Worm (Caenorhabditis elegans) whole organism, L4 larva: ENCODE measurements around the gene elt-4.

Experiments
- D1046.2 ChIP-seq: fragments of 200-800 bp; sonication (Bioruptor generic); IDR thresholded peaks from 2 replicates; pipeline ENCODE4 v1.3.6; 2022; ENCODE audit warnings: missing genetic modification characterization, missing compliant biosample characterization
- F10B5.3 ChIP-seq: sonication (generic microtip); optimal IDR thresholded peaks from 2 replicates; lab custom pipeline; 2016; ENCODE audit warnings: mild to moderate bottlenecking, missing genetic modification characterization, missing compliant biosample characterization
- F49E8.2 ChIP-seq: sonication (generic microtip); optimal IDR thresholded peaks from 2 replicates; lab custom pipeline; 2016; ENCODE audit warnings: missing compliant biosample characterization, mild to moderate bottlenecking, missing genetic modification characterization, borderline replicate concordance
- R02D3.7 ChIP-seq: fragments of 150-350 bp; sonication (generic microtip); optimal IDR thresholded peaks from 3 replicates; lab custom pipeline; 2014; ENCODE audit warnings: missing biosample characterization, missing genetic modification characterization
- T20F7.1 ChIP-seq: fragments of 200-800 bp; sonication (Bioruptor generic); optimal IDR thresholded peaks from 2 replicates; lab custom pipeline; 2018; ENCODE audit warnings: mild to moderate bottlenecking, missing genetic modification characterization, missing compliant biosample characterization
- Y105C5A.15 ChIP-seq: fragments of 200-800 bp; sonication (Bioruptor generic); IDR thresholded peaks from 2 replicates; pipeline ENCODE4 v1.3.6; 2022; ENCODE audit warnings: missing genetic modification characterization, missing compliant biosample characterization
- Y5F2A.4 ChIP-seq: fragments of 200-800 bp; sonication (Bioruptor generic); optimal IDR thresholded peaks from 2 replicates; lab custom pipeline; 2018; ENCODE audit warnings: mild to moderate bottlenecking, missing genetic modification characterization, missing compliant biosample characterization
- Y75B8A.6 ChIP-seq: fragments of 200-800 bp; sonication (Bioruptor generic); IDR thresholded peaks from 2 replicates; pipeline ENCODE4 v1.3.6; 2022; ENCODE audit warnings: missing genetic modification reagents, missing genetic modification characterization, missing compliant biosample characterization
- aha-1 ChIP-seq: fragments of 150-350 bp; peaks from one replicate; lab custom pipeline; 2014; ENCODE audit warnings: missing biosample characterization, missing genetic modification characterization
- aly-2 ChIP-seq: sonication (generic microtip); optimal IDR thresholded peaks from 2 replicates; lab custom pipeline; 2018; ENCODE audit warnings: missing biosample characterization, missing genetic modification characterization
- ceh-32 ChIP-seq: sonication (generic microtip); optimal IDR thresholded peaks from 2 replicates; lab custom pipeline; 2016; ENCODE audit warnings: mild to moderate bottlenecking, missing genetic modification characterization, missing compliant biosample characterization; ENCODE audit not compliant: poor library complexity
- ceh-62 ChIP-seq: sonication (generic microtip); optimal IDR thresholded peaks from 2 replicates; lab custom pipeline; 2017; ENCODE audit warnings: missing biosample characterization, missing genetic modification characterization
- cey-2 ChIP-seq: sonication (generic microtip); optimal IDR thresholded peaks from 3 replicates; lab custom pipeline; 2017; ENCODE audit warnings: missing genetic modification characterization, mild to moderate bottlenecking, missing compliant biosample characterization, antibody characterized with exemption, borderline replicate concordance; ENCODE audit not compliant: insufficient read depth
- daf-16 ChIP-seq, 3 experiments: sonication (generic microtip); optimal IDR thresholded peaks; 2 replicates each; lab custom pipeline; 2016 to 2017; ENCODE audit warnings: missing genetic modification characterization in 3 of 3, missing genetic modification reagents in 3 of 3, mild to moderate bottlenecking in 2 of 3, missing compliant biosample characterization in 2 of 3, missing biosample characterization in 1 of 3, moderate library complexity in 1 of 3
- daf-8 ChIP-seq: fragments of 200-800 bp; sonication (Bioruptor generic); IDR thresholded peaks from 2 replicates; pipeline ENCODE4 v1.3.6; 2022; ENCODE audit warnings: missing genetic modification characterization, missing compliant biosample characterization
- dmd-6 ChIP-seq: fragments of 200-800 bp; sonication (Bioruptor generic); IDR thresholded peaks from 2 replicates; pipeline ENCODE4 v1.3.6; 2022; ENCODE audit warnings: missing genetic modification reagents, missing genetic modification characterization, missing compliant biosample characterization
- dmd-8 ChIP-seq: fragments of 200-800 bp; sonication (Bioruptor generic); IDR thresholded peaks from 2 replicates; pipeline ENCODE4 v1.3.6; 2022; ENCODE audit warnings: missing genetic modification characterization, missing compliant biosample characterization
- dve-1 ChIP-seq: sonication (generic microtip); optimal IDR thresholded peaks from 2 replicates; lab custom pipeline; 2017; ENCODE audit warnings: antibody characterized with exemption, mild to moderate bottlenecking, missing genetic modification characterization, missing compliant biosample characterization; ENCODE audit not compliant: insufficient read depth
- hlh-11 ChIP-seq: fragments of 200-800 bp; sonication (Bioruptor generic); optimal IDR thresholded peaks from 2 replicates; lab custom pipeline; 2018; ENCODE audit warnings: mild to moderate bottlenecking, missing genetic modification characterization, missing compliant biosample characterization
- hmg-1.1 ChIP-seq: fragments of 200-800 bp; sonication (Bioruptor generic); IDR thresholded peaks from 2 replicates; pipeline ENCODE4 v1.3.6; 2022; ENCODE audit warnings: missing genetic modification reagents, missing genetic modification characterization, missing compliant biosample characterization
- lin-13 ChIP-seq: fragments of 150-350 bp; optimal IDR thresholded peaks from 2 replicates; lab custom pipeline; 2014; ENCODE audit warnings: missing biosample characterization, missing genetic modification reagents, missing genetic modification characterization
- lin-15B ChIP-seq: fragments of 150-350 bp; sonication (generic microtip); optimal IDR thresholded peaks from 3 replicates; lab custom pipeline; 2014; ENCODE audit warnings: missing biosample characterization, missing genetic modification characterization
- mxl-3 ChIP-seq: fragments of 200-800 bp; sonication (Bioruptor generic); optimal IDR thresholded peaks from 2 replicates; lab custom pipeline; 2018; ENCODE audit warnings: mild to moderate bottlenecking, missing genetic modification characterization, missing compliant biosample characterization
- nhr-11 ChIP-seq: fragments of 150-350 bp; optimal IDR thresholded peaks from 2 replicates; lab custom pipeline; 2014; ENCODE audit warnings: missing biosample characterization, missing genetic modification characterization
- nhr-111 ChIP-seq: fragments of 200-800 bp; sonication (Bioruptor generic); optimal IDR thresholded peaks from 2 replicates; lab custom pipeline; 2018; ENCODE audit warnings: mild to moderate bottlenecking, missing genetic modification characterization, missing compliant biosample characterization
- nhr-25 ChIP-seq: sonication (generic microtip); optimal IDR thresholded peaks from 2 replicates; lab custom pipeline; 2017; ENCODE audit warnings: missing genetic modification characterization, mild to moderate bottlenecking, missing compliant biosample characterization, antibody characterized with exemption, moderate library complexity, borderline replicate concordance; ENCODE audit not compliant: insufficient read depth
- nhr-41 ChIP-seq: fragments of 200-800 bp; sonication (Bioruptor generic); IDR thresholded peaks from 2 replicates; pipeline ENCODE4 v1.3.6; 2022; ENCODE audit warnings: missing genetic modification reagents, missing genetic modification characterization, missing compliant biosample characterization
- nhr-42 ChIP-seq: fragments of 200-800 bp; sonication (Bioruptor generic); IDR thresholded peaks from 2 replicates; pipeline ENCODE4 v1.3.6; 2022; ENCODE audit warnings: missing genetic modification characterization, missing compliant biosample characterization
- pqm-1 ChIP-seq: sonication (generic microtip); optimal IDR thresholded peaks from 2 replicates; lab custom pipeline; 2017; ENCODE audit warnings: missing biosample characterization, missing genetic modification characterization
- saeg-2 ChIP-seq: fragments of 200-800 bp; sonication (Bioruptor generic); IDR thresholded peaks from 2 replicates; pipeline ENCODE4 v1.3.6; 2022; ENCODE audit warnings: missing genetic modification reagents, missing genetic modification characterization, missing compliant biosample characterization
- set-16 ChIP-seq: fragments of 200-800 bp; sonication (Bioruptor generic); IDR thresholded peaks from 2 replicates; pipeline ENCODE4 v1.3.6; 2022; ENCODE audit warnings: missing genetic modification reagents, missing genetic modification characterization, missing compliant biosample characterization
- snpc-1.2 ChIP-seq: fragments of 200-800 bp; sonication (Bioruptor generic); IDR thresholded peaks from 2 replicates; pipeline ENCODE4 v1.3.6; 2022; ENCODE audit warnings: missing genetic modification reagents, missing genetic modification characterization, missing compliant biosample characterization
- unc-130 ChIP-seq: sonication (generic microtip); optimal IDR thresholded peaks from 2 replicates; lab custom pipeline; 2016; ENCODE audit warnings: missing genetic modification reagents, missing genetic modification characterization, missing compliant biosample characterization
- zfp-3 ChIP-seq: fragments of 200-800 bp; sonication (Bioruptor generic); conservative IDR thresholded peaks from 2 replicates; pipeline ENCODE4 v1.3.6; 2022; ENCODE audit warnings: missing genetic modification reagents, missing genetic modification characterization, missing compliant biosample characterization
- zip-11 ChIP-seq: fragments of 200-800 bp; sonication (Bioruptor generic); IDR thresholded peaks from 2 replicates; pipeline ENCODE4 v1.3.6; 2022; ENCODE audit warnings: missing genetic modification characterization, missing compliant biosample characterization
- ztf-7 ChIP-seq: fragments of 150-350 bp; optimal IDR thresholded peaks from 2 replicates; lab custom pipeline; 2014; ENCODE audit warnings: missing biosample characterization, missing genetic modification characterization

elt-4 gene

ce11 chrX:10474998-10475577 lies at the start of gene elt-4:
Gene elt-4, plus strand, starts transcription at chrX:10475527.
- TF ChIP-seq D1046.2, result no peak
- TF ChIP-seq pqm-1, result peak; percentile 78
- TF ChIP-seq lin-13 (GFP tag; lab: Kevin White, UChicago), result no peak
- no peak for TF ChIP-seq nhr-111 (GFP tag; lab: Kevin White, UChicago)
- no peak for TF ChIP-seq aha-1
- no peak for TF ChIP-seq F10B5.3 (tag; lab: Kevin White, UChicago)
- TF ChIP-seq T20F7.1 (GFP tag; lab: Kevin White, UChicago), result no peak
- TF ChIP-seq daf-16 (GFP tag; optimal IDR thresholded peaks at IDR 0.05; lab: Kevin White, UChicago), result peak in 1 of 2 experiments; percentile 3
- peak; percentile 49 for TF ChIP-seq daf-16 (tag; optimal IDR thresholded peaks at IDR 0.05; lab: Kevin White, UChicago)
- TF ChIP-seq hlh-11 (tag; lab: Kevin White, UChicago), result no peak
- TF ChIP-seq dve-1, result peak; percentile 55
- no peak for TF ChIP-seq ceh-62 (tag; lab: Kevin White, UChicago)
- TF ChIP-seq ztf-7, result no peak
- no peak for TF ChIP-seq set-16 (GFP tag; lab: Robert Waterston, UW)
- TF ChIP-seq mxl-3 (GFP tag; lab: Kevin White, UChicago), result no peak
- TF ChIP-seq unc-130 (GFP tag; lab: Kevin White, UChicago), result no peak
- no peak for TF ChIP-seq zfp-3 (GFP tag; lab: Robert Waterston, UW)
- TF ChIP-seq dmd-6, result no peak

- TF ChIP-seq unc-130 (GFP tag; lab: Kevin White, UChicago) (no peak), hlh-11 (tag; lab: Kevin White, UChicago) (no peak), set-16 (GFP tag; lab: Robert Waterston, UW) (no peak), D1046.2 (no peak), dmd-8 (GFP tag; lab: Robert Waterston, UW) (no peak), snpc-1.2 (GFP tag; lab: Robert Waterston, UW) (no peak), Y105C5A.15 (GFP tag; lab: Robert Waterston, UW) (no peak), daf-8 (no peak), R02D3.7 (tag; lab: Kevin White, UChicago) (no peak), cey-2 (tag; lab: Kevin White, UChicago) (no peak), lin-15B (tag; lab: Kevin White, UChicago) (no peak), nhr-41 (GFP tag; lab: Robert Waterston, UW) (no peak), aly-2 (tag; lab: Kevin White, UChicago) (no peak), F49E8.2 (tag; lab: Kevin White, UChicago) (no peak), nhr-111 (GFP tag; lab: Kevin White, UChicago) (no peak), nhr-42 (GFP tag; lab: Robert Waterston, UW) (no peak), nhr-11 (no peak), Y5F2A.4 (no peak), saeg-2 (GFP tag; lab: Robert Waterston, UW) (no peak), zip-11 (GFP tag; lab: Robert Waterston, UW) (no peak)
Observed at ce11 chrX:10428109-10428508, 47.2 kb upstream of the elt-4 start.

- TF ChIP-seq ceh-32 (tag; lab: Kevin White, UChicago) (no peak), daf-16 (GFP tag; optimal IDR thresholded peaks at IDR 0.05; lab: Kevin White, UChicago) (no peak), daf-16 (tag; optimal IDR thresholded peaks at IDR 0.05; lab: Kevin White, UChicago) (peak; percentile 24)
- TF ChIP-seq, all 104 proteins: peak for 1
Observed at ce11 chrX:10428557-10428956, 46.8 kb upstream of the elt-4 start, which contains the start of gene mig-15. Gene mig-15, minus strand, starts transcription at chrX:10428657.

ce11 chrX:10429203-10429602 lies 46.1 kb upstream of the elt-4 start:
- TF ChIP-seq nhr-25 (tag; lab: Kevin White, UChicago), result peak; percentile 15
- TF ChIP-seq Y75B8A.6 (GFP tag; lab: Robert Waterston, UW), result no peak
- 0 out of 2 replicates have a peak, but pooled peaks have one; percentile 6 for TF ChIP-seq hmg-1.1 (GFP tag; lab: Robert Waterston, UW)
- TF ChIP-seq, all 104 proteins: peak for 2
